Fruit fly (Drosophila melanogaster) ovary, adult (tissue): ENCODE measurements around the gene TfIIEalpha.
A peak's percentile ranks its signal among the peaks of the same experiment; 100 is the strongest.

ENCODE experiments used
- CG17801 ChIP-seq: fragments of 200-800 bp; optimal IDR thresholded peaks from 2 replicates; lab custom pipeline; 2019; ENCODE audit warnings: missing biosample characterization, mild to moderate bottlenecking, missing genetic modification characterization, moderate library complexity; ENCODE audit not compliant: partially characterized antibody

Gene TfIIEalpha

DNA sequence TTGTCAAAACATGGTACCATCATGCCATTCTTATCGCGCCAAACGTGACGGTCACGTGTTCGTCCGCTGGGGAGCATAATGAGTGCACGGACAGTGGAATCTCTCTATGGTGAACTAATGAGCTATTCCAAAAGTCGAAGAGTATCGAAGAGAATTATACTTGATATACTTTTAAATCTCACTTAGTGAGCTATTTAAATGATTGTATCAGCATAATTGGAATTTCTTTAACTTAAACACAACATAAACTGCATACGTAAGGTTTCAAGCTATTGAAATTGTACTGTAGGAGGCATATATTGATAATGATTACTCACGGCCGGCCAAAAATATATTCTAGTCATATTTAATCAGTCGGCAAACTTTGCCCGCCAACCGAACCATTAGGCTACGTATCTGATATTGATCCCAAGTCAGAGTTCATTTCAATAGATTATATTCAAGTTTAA, 39.7 kb downstream of the TfIIEalpha start:
- peak; percentile 18 for TF ChIP-seq CG17801 (GFP tag; lab: Kevin White, UChicago)

dm6 chr3L:11728147-11728546, 46.3 kb downstream of the TfIIEalpha start, which contains the start of gene sunn:
Gene sunn, plus strand, starts transcription at chr3L:11728348.
- no peak for TF ChIP-seq CG17801 (GFP tag; lab: Kevin White, UChicago)

dm6 chr3L:11731841-11732240, 50.0 kb downstream of the TfIIEalpha start, which contains the start of gene CG32087:
Gene CG32087, plus strand, starts transcription at chr3L:11732141.
- TF ChIP-seq CG17801 (GFP tag; lab: Kevin White, UChicago) = no peak
